Worm (Caenorhabditis elegans) whole organism, L2 larva: ENCODE data around the gene slc-25A18.1.

Experiments
- C34F6.9 ChIP-seq: fragments of 150-350 bp; optimal IDR thresholded peaks from 2 replicates; lab custom pipeline; 2014; ENCODE audit warnings: missing biosample characterization, missing genetic modification characterization
- F13H6.1 ChIP-seq: sonication (generic microtip); optimal IDR thresholded peaks from 2 replicates; lab custom pipeline; 2016; ENCODE audit warnings: missing genetic modification characterization, missing compliant biosample characterization
- R02D3.7 ChIP-seq: fragments of 150-350 bp; optimal IDR thresholded peaks from 2 replicates; lab custom pipeline; 2014; ENCODE audit warnings: missing biosample characterization, missing genetic modification characterization
- ama-1 ChIP-seq: fragments of 150-350 bp; optimal IDR thresholded peaks from 2 replicates; lab custom pipeline; 2018; ENCODE audit warnings: inconsistent platforms
- ceh-16 ChIP-seq: fragments of 150-350 bp; optimal IDR thresholded peaks from 2 replicates; lab custom pipeline; 2014; ENCODE audit warnings: missing biosample characterization, missing genetic modification characterization
- crh-2 ChIP-seq: sonication (generic microtip); optimal IDR thresholded peaks from 2 replicates; lab custom pipeline; 2017; ENCODE audit warnings: missing biosample characterization, missing genetic modification characterization
- dmd-4 ChIP-seq: sonication (generic microtip); optimal IDR thresholded peaks from 2 replicates; lab custom pipeline; 2017; ENCODE audit warnings: missing biosample characterization, missing genetic modification characterization
- egl-27 ChIP-seq: sonication (generic microtip); optimal IDR thresholded peaks from 3 replicates; lab custom pipeline; 2017; ENCODE audit warnings: missing biosample characterization, missing genetic modification reagents, missing genetic modification characterization
- elt-1 ChIP-seq: fragments of 150-350 bp; optimal IDR thresholded peaks from 2 replicates; lab custom pipeline; 2014; ENCODE audit warnings: missing biosample characterization, missing genetic modification characterization
- fos-1 ChIP-seq: fragments of 150-350 bp; optimal IDR thresholded peaks from 2 replicates; lab custom pipeline; 2014; ENCODE audit warnings: missing biosample characterization, missing genetic modification characterization
- gmeb-1 ChIP-seq: fragments of 150-350 bp; optimal IDR thresholded peaks from 2 replicates; lab custom pipeline; 2014; ENCODE audit warnings: missing biosample characterization, missing genetic modification characterization
- lin-39 ChIP-seq: fragments of 150-350 bp; optimal IDR thresholded peaks from 2 replicates; lab custom pipeline; 2014; ENCODE audit warnings: missing biosample characterization, missing genetic modification reagents, missing genetic modification characterization
- lsy-2 ChIP-seq, 2 experiments: fragments of 150-350 bp in 1 of 2; sonication (generic microtip) in 1 of 2; optimal IDR thresholded peaks; 2 replicates each; lab custom pipeline; 2014 to 2017; ENCODE audit warnings: missing biosample characterization in 2 of 2, missing genetic modification characterization in 2 of 2
- mab-5 ChIP-seq: fragments of 150-350 bp; optimal IDR thresholded peaks from 2 replicates; lab custom pipeline; 2014; ENCODE audit warnings: missing biosample characterization, missing genetic modification characterization
- mdl-1 ChIP-seq, 2 experiments: fragments of 150-350 bp in 1 of 2; sonication (generic microtip) in 1 of 2; optimal IDR thresholded peaks; 2 replicates each; lab custom pipeline; 2017; ENCODE audit warnings: missing biosample characterization in 2 of 2, missing genetic modification characterization in 2 of 2
- nhr-10 ChIP-seq: sonication (generic microtip); optimal IDR thresholded peaks from 2 replicates; lab custom pipeline; 2017; ENCODE audit warnings: missing biosample characterization, missing genetic modification characterization
- nhr-11 ChIP-seq: fragments of 150-350 bp; optimal IDR thresholded peaks from 2 replicates; lab custom pipeline; 2014; ENCODE audit warnings: missing biosample characterization, missing genetic modification characterization
- nhr-12 ChIP-seq: fragments of 150-350 bp; optimal IDR thresholded peaks from 2 replicates; lab custom pipeline; 2014; ENCODE audit warnings: missing biosample characterization, missing genetic modification characterization
- nhr-129 ChIP-seq: fragments of 150-350 bp; optimal IDR thresholded peaks from 2 replicates; lab custom pipeline; 2014; ENCODE audit warnings: missing biosample characterization, missing genetic modification characterization
- nhr-23 ChIP-seq: fragments of 150-350 bp; optimal IDR thresholded peaks from 2 replicates; lab custom pipeline; 2014; ENCODE audit warnings: missing biosample characterization, missing genetic modification reagents, missing genetic modification characterization
- nhr-77 ChIP-seq: fragments of 150-350 bp; optimal IDR thresholded peaks from 2 replicates; lab custom pipeline; 2014; ENCODE audit warnings: missing biosample characterization, missing genetic modification characterization
- peb-1 ChIP-seq: fragments of 150-350 bp; optimal IDR thresholded peaks from 2 replicates; lab custom pipeline; 2014; ENCODE audit warnings: missing biosample characterization, missing genetic modification characterization
- sma-3 ChIP-seq: sonication (generic microtip); optimal IDR thresholded peaks from 2 replicates; lab custom pipeline; 2016; ENCODE audit warnings: missing genetic modification reagents, missing genetic modification characterization, missing compliant biosample characterization
- sma-9 ChIP-seq, 2 experiments: fragments of 150-350 bp in 1 of 2; sonication (generic microtip) in 1 of 2; optimal IDR thresholded peaks; 2 replicates each; lab custom pipeline; 2014 to 2016; ENCODE audit warnings: missing genetic modification characterization in 2 of 2, mild to moderate bottlenecking in 1 of 2, missing biosample characterization in 1 of 2, missing compliant biosample characterization in 1 of 2, missing genetic modification reagents in 1 of 2, moderate library complexity in 1 of 2
- snpc-4 ChIP-seq: fragments of 150-350 bp; optimal IDR thresholded peaks from 2 replicates; lab custom pipeline; 2014; ENCODE audit warnings: missing biosample characterization, missing genetic modification characterization
- unc-39 ChIP-seq: fragments of 150-350 bp; optimal IDR thresholded peaks from 2 replicates; lab custom pipeline; 2014; ENCODE audit warnings: missing biosample characterization, missing genetic modification characterization
- unc-55 ChIP-seq: fragments of 150-350 bp; sonication (generic microtip); optimal IDR thresholded peaks from 3 replicates; lab custom pipeline; 2014; ENCODE audit warnings: missing biosample characterization, missing genetic modification reagents, missing genetic modification characterization
- ztf-11 ChIP-seq: sonication (generic microtip); optimal IDR thresholded peaks from 2 replicates; lab custom pipeline; 2017; ENCODE audit warnings: missing biosample characterization, missing genetic modification characterization
- ztf-4 ChIP-seq: fragments of 150-350 bp; optimal IDR thresholded peaks from 2 replicates; lab custom pipeline; 2014; ENCODE audit warnings: missing biosample characterization, missing genetic modification characterization

Gene slc-25A18.1

DNA sequence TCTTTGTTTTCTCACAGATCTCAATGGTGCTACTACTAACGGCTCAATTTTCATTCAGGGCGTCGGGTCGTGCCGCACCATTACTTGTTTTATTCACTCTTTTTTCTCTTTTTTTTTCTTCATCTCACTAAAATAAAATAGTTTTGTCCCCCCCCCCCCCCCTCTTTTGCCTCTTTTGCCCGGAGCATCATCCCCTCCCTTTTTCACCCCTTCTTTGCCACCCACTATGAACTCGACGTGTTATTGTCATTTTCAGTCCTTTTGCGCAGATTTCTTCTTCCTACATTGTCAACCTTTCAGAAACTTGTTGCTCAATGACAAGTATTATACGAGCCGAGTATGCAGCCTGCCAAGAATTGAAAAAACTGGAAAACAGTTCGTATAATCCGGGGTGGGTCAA, 22.3 kb upstream of the slc-25A18.1 start, which contains the start of gene seb-3:
Gene seb-3 (plus strand): TSS at position 301 of the 400 bp plus-strand sequence.
- no peak for TF ChIP-seq mab-5 (tag; lab: Kevin White, UChicago)
- no peak for TF ChIP-seq lin-39 (tag; lab: Kevin White, UChicago)
- TF ChIP-seq ama-1 (lab: Kevin White, UChicago), result no peak
- TF ChIP-seq nhr-77 (tag; lab: Kevin White, UChicago), result no peak
- TF ChIP-seq nhr-10 (tag; lab: Kevin White, UChicago), result no peak
- TF ChIP-seq nhr-23, result no peak
- no peak for TF ChIP-seq ztf-11 (tag; lab: Kevin White, UChicago)
- no peak for TF ChIP-seq sma-3 (GFP tag; lab: Kevin White, UChicago)
- no peak for TF ChIP-seq elt-1 (tag; lab: Kevin White, UChicago)
- no peak for TF ChIP-seq nhr-129 (tag; lab: Kevin White, UChicago)
- no peak for TF ChIP-seq F13H6.1
- TF ChIP-seq gmeb-1 (tag; lab: Kevin White, UChicago), result no peak
- no peak for TF ChIP-seq C34F6.9 (tag; lab: Kevin White, UChicago)

DNA sequence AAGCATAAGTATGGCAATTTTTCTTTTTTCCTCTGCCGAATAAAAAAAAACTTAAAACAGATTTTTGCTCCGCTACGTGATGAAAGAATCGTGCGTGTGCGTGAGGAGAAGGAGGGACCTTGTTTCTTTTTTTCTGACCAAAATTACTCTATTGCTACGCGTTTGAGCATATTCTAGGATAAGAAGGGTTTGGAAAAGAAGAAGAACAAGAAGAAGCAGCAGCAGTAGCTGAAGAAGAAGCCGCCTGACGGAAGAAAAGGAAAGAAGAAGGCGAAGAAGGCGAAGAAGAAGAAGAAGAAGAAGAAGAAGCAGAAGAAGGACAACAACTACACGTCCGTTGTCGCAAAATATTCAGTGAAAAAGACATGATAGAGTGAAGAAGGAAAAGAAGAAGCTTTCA, 12.4 kb upstream of the slc-25A18.1 start:
- no peak for TF ChIP-seq sma-9 (GFP tag; optimal IDR thresholded peaks at IDR 0.05; lab: Kevin White, UChicago)
- TF ChIP-seq sma-9 (tag; optimal IDR thresholded peaks at IDR 0.05; lab: Kevin White, UChicago), result no peak
- TF ChIP-seq fos-1 (tag; lab: Kevin White, UChicago), result no peak
- TF ChIP-seq egl-27 (tag; lab: Kevin White, UChicago), result peak; percentile 11
- no peak for TF ChIP-seq ztf-4 (tag; lab: Kevin White, UChicago)
- TF ChIP-seq mab-5 (tag; lab: Kevin White, UChicago), result no peak
- no peak for TF ChIP-seq peb-1 (tag; lab: Kevin White, UChicago)
- TF ChIP-seq unc-55 (GFP tag; lab: Kevin White, UChicago), result peak; percentile 42
- TF ChIP-seq ceh-16, result no peak
- no peak for TF ChIP-seq sma-3 (GFP tag; lab: Kevin White, UChicago)
- TF ChIP-seq, all 48 proteins: peak for 2

ce11 chrX:15013941-15014453, 10.3 kb upstream of the slc-25A18.1 start:
- TF ChIP-seq lsy-2 (tag; optimal IDR thresholded peaks at IDR 0.05; lab: Kevin White, UChicago) (peak in 1 of 2 experiments; percentile 13), mab-5 (tag; lab: Kevin White, UChicago) (no peak), nhr-11 (tag; lab: Kevin White, UChicago) (no peak), C34F6.9 (tag; lab: Kevin White, UChicago) (peak; percentile 16), unc-55 (GFP tag; lab: Kevin White, UChicago) (no peak), nhr-23 (no peak), nhr-129 (tag; lab: Kevin White, UChicago) (peak; percentile 28), sma-9 (GFP tag; optimal IDR thresholded peaks at IDR 0.05; lab: Kevin White, UChicago) (no peak), sma-9 (tag; optimal IDR thresholded peaks at IDR 0.05; lab: Kevin White, UChicago) (no peak), ztf-4 (tag; lab: Kevin White, UChicago) (no peak), ztf-11 (tag; lab: Kevin White, UChicago) (no peak), F13H6.1 (peak; percentile 23), nhr-77 (tag; lab: Kevin White, UChicago) (no peak)
- TF ChIP-seq, all 48 proteins: peak for 4

ce11 chrX:15011526-15012274, 8.0 kb upstream of the slc-25A18.1 start:
- TF ChIP-seq mab-5 (tag; lab: Kevin White, UChicago) (peak; percentile 67), F13H6.1 (no peak), snpc-4 (tag; lab: Kevin White, UChicago) (peak; percentile 12), dmd-4 (no peak), lsy-2 (tag; optimal IDR thresholded peaks at IDR 0.05; lab: Kevin White, UChicago) (peak in 1 of 2 experiments; percentile 5)

DNA sequence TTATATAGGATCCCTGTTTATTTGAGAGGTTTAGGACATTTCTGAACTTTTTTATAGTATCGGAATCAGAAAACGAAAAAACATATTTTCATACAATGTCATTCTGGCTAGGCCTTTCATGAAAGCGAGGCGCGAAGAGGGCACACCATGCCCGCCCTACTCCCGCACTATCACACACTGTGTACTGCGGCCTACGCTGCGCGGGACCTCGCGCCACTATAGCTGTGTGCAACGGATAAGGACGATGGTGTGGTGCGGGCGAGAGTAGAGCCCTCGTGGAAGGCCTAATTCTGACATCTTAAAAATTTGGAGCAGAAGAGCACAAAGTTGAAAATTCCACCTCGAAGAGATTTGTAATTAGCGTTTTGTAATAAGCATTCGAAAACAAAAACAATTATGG, 7.2 kb upstream of the slc-25A18.1 start:
- peak; percentile 75 for TF ChIP-seq snpc-4 (tag; lab: Kevin White, UChicago)
- no peak for TF ChIP-seq unc-39

DNA sequence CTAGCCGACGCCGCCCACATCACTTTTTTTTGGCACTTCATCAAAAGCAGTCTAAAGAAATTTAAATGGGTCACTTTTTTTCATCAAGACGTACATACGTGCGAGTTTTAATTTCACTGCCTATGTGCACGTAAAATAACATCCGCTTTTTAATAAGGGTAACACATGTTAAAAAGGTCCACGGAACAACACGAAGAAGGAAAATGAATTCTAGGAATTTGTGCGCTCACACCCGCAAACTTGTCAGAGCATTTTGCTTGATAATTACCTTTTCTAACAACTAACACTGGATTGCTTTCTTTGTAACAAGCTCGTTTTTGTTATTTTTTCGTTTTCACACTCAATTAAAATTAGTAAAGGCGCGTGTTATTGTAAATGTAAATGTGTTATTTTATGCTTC, 5.0 kb upstream of the slc-25A18.1 start:
- TF ChIP-seq ama-1 (lab: Kevin White, UChicago), result no peak
- no peak for TF ChIP-seq ztf-4 (tag; lab: Kevin White, UChicago)
- no peak for TF ChIP-seq mdl-1 (tag; optimal IDR thresholded peaks at IDR 0.05; lab: Kevin White, UChicago)
- no peak for TF ChIP-seq egl-27 (tag; lab: Kevin White, UChicago)
- TF ChIP-seq nhr-23, result no peak
- TF ChIP-seq elt-1 (tag; lab: Kevin White, UChicago), result no peak
- no peak for TF ChIP-seq nhr-12 (tag; lab: Kevin White, UChicago)
- no peak for TF ChIP-seq crh-2 (tag; lab: Kevin White, UChicago)
- no peak for TF ChIP-seq R02D3.7 (tag; lab: Kevin White, UChicago)
- no peak for TF ChIP-seq unc-39
- no peak for TF ChIP-seq unc-55 (GFP tag; lab: Kevin White, UChicago)
- TF ChIP-seq sma-9 (GFP tag; optimal IDR thresholded peaks at IDR 0.05; lab: Kevin White, UChicago), result no peak
- no peak for TF ChIP-seq sma-9 (tag; optimal IDR thresholded peaks at IDR 0.05; lab: Kevin White, UChicago)
- no peak for TF ChIP-seq dmd-4
